Worm (Caenorhabditis elegans) whole organism, L1 larva: ENCODE results near the gene C16D2.3.

Source experiments
- C04F5.9 ChIP-seq: sonication (generic microtip); optimal IDR thresholded peaks from 2 replicates; lab custom pipeline; 2016; ENCODE audit warnings: missing genetic modification characterization, missing compliant biosample characterization
- C34B4.2 ChIP-seq: sonication (generic microtip); optimal IDR thresholded peaks from 2 replicates; lab custom pipeline; 2017; ENCODE audit warnings: mild to moderate bottlenecking, missing genetic modification characterization, missing compliant biosample characterization
- F16B12.6 ChIP-seq: fragments of 150-350 bp; optimal IDR thresholded peaks from 2 replicates; lab custom pipeline; 2014; ENCODE audit warnings: missing biosample characterization, missing genetic modification characterization
- aly-2 ChIP-seq: fragments of 150-350 bp; optimal IDR thresholded peaks from 2 replicates; lab custom pipeline; 2014; ENCODE audit warnings: missing biosample characterization, missing genetic modification characterization
- ama-1 ChIP-seq: fragments of 150-350 bp; optimal IDR thresholded peaks from 2 replicates; lab custom pipeline; 2014
- blmp-1 ChIP-seq: fragments of 150-350 bp; optimal IDR thresholded peaks from 2 replicates; lab custom pipeline; 2014; ENCODE audit warnings: missing biosample characterization, missing genetic modification characterization
- ceh-63 ChIP-seq: fragments of 200-800 bp; sonication (Bioruptor generic); optimal IDR thresholded peaks from 2 replicates; lab custom pipeline; 2018; ENCODE audit warnings: mild to moderate bottlenecking, missing genetic modification characterization, missing compliant biosample characterization
- ceh-82 ChIP-seq, 3 experiments: fragments of 150-350 bp in 1 of 3; sonication (generic microtip) in 2 of 3; optimal IDR thresholded peaks; 2 replicates each; lab custom pipeline; 2014 to 2017; ENCODE audit warnings: missing biosample characterization in 3 of 3, missing genetic modification characterization in 3 of 3
- ceh-88 ChIP-seq: fragments of 200-800 bp; sonication (Bioruptor generic); IDR thresholded peaks from 2 replicates; pipeline ENCODE4 v1.3.6; 2022; ENCODE audit warnings: missing genetic modification characterization, missing compliant biosample characterization
- dsc-1 ChIP-seq: sonication (generic microtip); optimal IDR thresholded peaks from 2 replicates; lab custom pipeline; 2016; ENCODE audit warnings: mild to moderate bottlenecking, missing genetic modification characterization, missing compliant biosample characterization
- efl-1 ChIP-seq, 4 experiments: fragments of 150-350 bp; optimal IDR thresholded peaks in 3 of 4; peaks in 1 of 4; 1 replicate in 1 of 4; 2 replicates in 3 of 4; lab custom pipeline; 2014; ENCODE audit warnings: missing biosample characterization in 2 of 4, missing genetic modification characterization in 2 of 4, missing genetic modification reagents in 2 of 4
- egl-13 ChIP-seq: sonication (generic microtip); optimal IDR thresholded peaks from 2 replicates; lab custom pipeline; 2016; ENCODE audit warnings: missing genotype, missing genetic modification reagents, missing genetic modification characterization, missing compliant biosample characterization
- elt-3 ChIP-seq, 6 experiments: fragments of 150-350 bp in 1 of 6; sonication (generic microtip); optimal IDR thresholded peaks; 2 replicates each; lab custom pipeline; 2017 to 2018; ENCODE audit warnings: missing biosample characterization in 6 of 6, missing genetic modification characterization in 6 of 6, inconsistent platforms in 1 of 6
- ets-5 ChIP-seq: fragments of 200-800 bp; sonication (Bioruptor generic); IDR thresholded peaks from 2 replicates; pipeline ENCODE4 v1.3.6; 2022; ENCODE audit warnings: missing genetic modification characterization, missing compliant biosample characterization
- fkh-4 ChIP-seq: sonication (generic microtip); optimal IDR thresholded peaks from 2 replicates; lab custom pipeline; 2016; ENCODE audit warnings: missing compliant biosample characterization, missing genetic modification characterization, borderline replicate concordance
- fkh-8 ChIP-seq: sonication (generic microtip); optimal IDR thresholded peaks from 2 replicates; lab custom pipeline; 2016; ENCODE audit warnings: mild to moderate bottlenecking, missing genetic modification characterization, missing compliant biosample characterization
- fos-1 ChIP-seq: fragments of 150-350 bp; optimal IDR thresholded peaks from 2 replicates; lab custom pipeline; 2014; ENCODE audit warnings: missing biosample characterization, missing genetic modification characterization
- grh-1 ChIP-seq: fragments of 200-800 bp; sonication (Bioruptor generic); IDR thresholded peaks from 2 replicates; pipeline ENCODE4 v1.3.6; 2022; ENCODE audit warnings: missing genetic modification reagents, missing genetic modification characterization, missing compliant biosample characterization
- hlh-17 ChIP-seq: fragments of 200-800 bp; sonication (Bioruptor generic); optimal IDR thresholded peaks from 2 replicates; lab custom pipeline; 2018; ENCODE audit warnings: missing genetic modification characterization, mild to moderate bottlenecking, missing compliant biosample characterization, moderate library complexity, borderline replicate concordance
- hlh-4 ChIP-seq: sonication (generic microtip); optimal IDR thresholded peaks from 2 replicates; lab custom pipeline; 2016; ENCODE audit warnings: mild to moderate bottlenecking, missing genetic modification characterization, missing compliant biosample characterization
- hpl-2 ChIP-seq: fragments of 150-350 bp; optimal IDR thresholded peaks from 2 replicates; lab custom pipeline; 2014; ENCODE audit warnings: missing biosample characterization, missing genetic modification reagents, missing genetic modification characterization
- isw-1 ChIP-seq: fragments of 200-800 bp; sonication (Bioruptor generic); IDR thresholded peaks from 2 replicates; pipeline ENCODE4 v1.3.6; 2022; ENCODE audit warnings: missing genetic modification characterization, missing compliant biosample characterization
- lin-13 ChIP-seq: fragments of 150-350 bp; optimal IDR thresholded peaks from 2 replicates; lab custom pipeline; 2014; ENCODE audit warnings: missing biosample characterization, missing genetic modification reagents, missing genetic modification characterization
- lin-14 ChIP-seq: fragments of 200-800 bp; sonication (Bioruptor generic); optimal IDR thresholded peaks from 2 replicates; lab custom pipeline; 2018; ENCODE audit warnings: mild to moderate bottlenecking, missing genetic modification characterization, moderate library complexity, missing compliant biosample characterization
- lin-39 ChIP-seq: fragments of 150-350 bp; optimal IDR thresholded peaks from 2 replicates; lab custom pipeline; 2014; ENCODE audit warnings: missing biosample characterization, missing genetic modification reagents, missing genetic modification characterization
- mdl-1 ChIP-seq, 2 experiments: fragments of 150-350 bp; optimal IDR thresholded peaks; 2 replicates each; lab custom pipeline; 2014 to 2017; ENCODE audit warnings: missing biosample characterization in 2 of 2, missing genetic modification characterization in 2 of 2, inconsistent platforms in 1 of 2
- mef-2 ChIP-seq: fragments of 150-350 bp; optimal IDR thresholded peaks from 2 replicates; lab custom pipeline; 2014; ENCODE audit warnings: missing biosample characterization, missing genetic modification characterization
- nhr-12 ChIP-seq: sonication (generic microtip); optimal IDR thresholded peaks from 2 replicates; lab custom pipeline; 2017; ENCODE audit warnings: missing biosample characterization, missing genetic modification characterization
- nhr-19 ChIP-seq: fragments of 200-800 bp; sonication (Bioruptor generic); conservative IDR thresholded peaks from 2 replicates; pipeline ENCODE4 v1.3.6; 2022; ENCODE audit warnings: missing genetic modification characterization, missing compliant biosample characterization
- nhr-20 ChIP-seq: sonication (generic microtip); optimal IDR thresholded peaks from 2 replicates; lab custom pipeline; 2016; ENCODE audit warnings: mild to moderate bottlenecking, missing genetic modification characterization, missing compliant biosample characterization
- nhr-47 ChIP-seq: sonication (generic microtip); optimal IDR thresholded peaks from 2 replicates; lab custom pipeline; 2016; ENCODE audit warnings: mild to moderate bottlenecking, missing genetic modification characterization, moderate library complexity, missing compliant biosample characterization
- nhr-71 ChIP-seq: sonication (generic microtip); optimal IDR thresholded peaks from 2 replicates; lab custom pipeline; 2016; ENCODE audit warnings: mild to moderate bottlenecking, missing genetic modification characterization, moderate library complexity, missing compliant biosample characterization
- nhr-77 ChIP-seq: fragments of 150-350 bp; optimal IDR thresholded peaks from 2 replicates; lab custom pipeline; 2014; ENCODE audit warnings: missing biosample characterization, missing genetic modification characterization
- nhr-85 ChIP-seq: sonication (generic microtip); peaks from one replicate; lab custom pipeline; 2016; ENCODE audit warnings: missing genetic modification characterization, inconsistent platforms, missing compliant biosample characterization
- nhr-90 ChIP-seq: sonication (generic microtip); optimal IDR thresholded peaks from 2 replicates; lab custom pipeline; 2016; ENCODE audit warnings: mild to moderate bottlenecking, missing genetic modification characterization, missing compliant biosample characterization; ENCODE audit not compliant: poor library complexity
- skn-1 ChIP-seq: fragments of 150-350 bp; optimal IDR thresholded peaks from 2 replicates; lab custom pipeline; 2014; ENCODE audit warnings: missing biosample characterization, missing genetic modification characterization
- snu-23 ChIP-seq: sonication (generic microtip); optimal IDR thresholded peaks from 2 replicates; lab custom pipeline; 2016; ENCODE audit warnings: missing genetic modification characterization, missing compliant biosample characterization
- sox-4 ChIP-seq: sonication (generic microtip); optimal IDR thresholded peaks from 2 replicates; lab custom pipeline; 2016; ENCODE audit warnings: missing genetic modification characterization, missing compliant biosample characterization
- sup-37 ChIP-seq: fragments of 200-800 bp; sonication (Bioruptor generic); optimal IDR thresholded peaks from 2 replicates; lab custom pipeline; 2018; ENCODE audit warnings: mild to moderate bottlenecking, missing genetic modification characterization, missing compliant biosample characterization
- tbx-2 ChIP-seq: sonication (generic microtip); optimal IDR thresholded peaks from 2 replicates; lab custom pipeline; 2016; ENCODE audit warnings: missing genetic modification characterization, missing compliant biosample characterization
- unc-30 ChIP-seq: sonication (generic microtip); optimal IDR thresholded peaks from 2 replicates; lab custom pipeline; 2017; ENCODE audit warnings: missing biosample characterization, missing genetic modification characterization
- xbp-1 ChIP-seq: sonication (generic microtip); optimal IDR thresholded peaks from 2 replicates; lab custom pipeline; 2016; ENCODE audit warnings: missing genetic modification characterization, missing compliant biosample characterization
- zip-4 ChIP-seq: fragments of 200-800 bp; sonication (Bioruptor generic); optimal IDR thresholded peaks from 2 replicates; lab custom pipeline; 2018; ENCODE audit warnings: mild to moderate bottlenecking, missing genetic modification characterization, moderate library complexity, missing compliant biosample characterization

Gene C16D2.3

ce11 chrII:9144366-9144765, 6.5 kb downstream of the C16D2.3 start:
- no peak for TF ChIP-seq nhr-20 (tag; lab: Kevin White, UChicago)
- peak; percentile 30 for TF ChIP-seq nhr-47 (tag; lab: Kevin White, UChicago)
- peak; percentile 58 for TF ChIP-seq nhr-71
- peak; percentile 81 for TF ChIP-seq fkh-8 (tag; lab: Kevin White, UChicago)
- TF ChIP-seq lin-14 (GFP tag; lab: Kevin White, UChicago) = peak; percentile 3

ce11 chrII:9145961-9146360, 8.1 kb downstream of the C16D2.3 start, which contains the start of gene W07A12.4:
TSS of gene W07A12.4 (plus strand) at chrII:9146261.
- TF ChIP-seq ceh-82 (tag; optimal IDR thresholded peaks at IDR 0.05; lab: Kevin White, UChicago) = no peak
- peak; percentile 44 for TF ChIP-seq hlh-4 (tag; lab: Kevin White, UChicago)
- TF ChIP-seq ets-5 = no peak
- peak; percentile 48 for TF ChIP-seq nhr-85

ce11 chrII:9148079-9148478, 10.2 kb downstream of the C16D2.3 start:
- TF ChIP-seq lin-14 (GFP tag; lab: Kevin White, UChicago) (peak; percentile 19), ama-1 (lab: Kevin White, UChicago) (no peak), elt-3 (tag; optimal IDR thresholded peaks at IDR 0.05; lab: Kevin White, UChicago) (peak in 1 of 6 experiments; percentile 64), blmp-1 (tag; lab: Kevin White, UChicago) (peak; percentile 77)

- TF ChIP-seq sox-4 (tag; lab: Kevin White, UChicago) (no peak), isw-1 (GFP tag; lab: Robert Waterston, UW) (no peak), snu-23 (GFP tag; lab: Kevin White, UChicago) (no peak), mdl-1 (tag; optimal IDR thresholded peaks at IDR 0.05; lab: Kevin White, UChicago) (no peak), C34B4.2 (no peak)
These were observed 14.3 kb downstream of the C16D2.3 start, which contains the start of gene col-78 for ce11 chrII:9152231-9152630. TSS of gene col-78 (plus strand) at chrII:9152531.

ce11 chrII:9154339-9154738, 16.4 kb downstream of the C16D2.3 start:
- TF ChIP-seq C04F5.9 = no peak
- TF ChIP-seq elt-3 (tag; optimal IDR thresholded peaks at IDR 0.05; lab: Kevin White, UChicago) = no peak
- no peak for TF ChIP-seq grh-1 (GFP tag; lab: Robert Waterston, UW)
- TF ChIP-seq fos-1 (tag; lab: Kevin White, UChicago) = no peak
- TF ChIP-seq F16B12.6 (tag; lab: Kevin White, UChicago) = no peak
- no peak for TF ChIP-seq isw-1 (GFP tag; lab: Robert Waterston, UW)
- no peak for TF ChIP-seq unc-30 (tag; lab: Kevin White, UChicago)
- no peak for TF ChIP-seq egl-13 (tag; lab: Kevin White, UChicago)
- TF ChIP-seq zip-4 (GFP tag; lab: Kevin White, UChicago) = no peak
- no peak for TF ChIP-seq mef-2 (tag; lab: Kevin White, UChicago)
- no peak for TF ChIP-seq ceh-88
- no peak for TF ChIP-seq nhr-19
- no peak for TF ChIP-seq ceh-63 (GFP tag; lab: Kevin White, UChicago)
- TF ChIP-seq nhr-77 (tag; lab: Kevin White, UChicago) = no peak
- TF ChIP-seq skn-1 (tag; lab: Kevin White, UChicago) = no peak
- TF ChIP-seq hpl-2 (GFP tag; lab: Kevin White, UChicago) = no peak
- no peak for TF ChIP-seq lin-13 (GFP tag; lab: Kevin White, UChicago)
- TF ChIP-seq xbp-1 (tag; lab: Kevin White, UChicago) = no peak
- no peak for TF ChIP-seq lin-39 (tag; lab: Kevin White, UChicago)

- TF ChIP-seq aly-2 (tag; lab: Kevin White, UChicago) = no peak
- TF ChIP-seq hlh-17 = no peak
- no peak for TF ChIP-seq nhr-19
- peak; percentile 18 for TF ChIP-seq nhr-90 (tag; lab: Kevin White, UChicago)
- no peak for TF ChIP-seq fkh-8 (tag; lab: Kevin White, UChicago)
- TF ChIP-seq efl-1 (optimal IDR thresholded peaks at IDR 0.05; lab: Kevin White, UChicago) = no peak
- no peak for TF ChIP-seq efl-1 (GFP tag; optimal IDR thresholded peaks at IDR 0.05 in 1 of 2; lab: Kevin White, UChicago)
- TF ChIP-seq nhr-12 (tag; lab: Kevin White, UChicago) = no peak
- no peak for TF ChIP-seq dsc-1
- no peak for TF ChIP-seq C04F5.9
- TF ChIP-seq C34B4.2 = no peak
- no peak for TF ChIP-seq isw-1 (GFP tag; lab: Robert Waterston, UW)
- peak; percentile 2 for TF ChIP-seq snu-23 (GFP tag; lab: Kevin White, UChicago)
- no peak for TF ChIP-seq fkh-4
- no peak for TF ChIP-seq sup-37
- TF ChIP-seq nhr-71 = peak; percentile 24
- no peak for TF ChIP-seq ceh-82 (tag; optimal IDR thresholded peaks at IDR 0.05; lab: Kevin White, UChicago)
- no peak for TF ChIP-seq tbx-2 (tag; lab: Kevin White, UChicago)
These were observed 18.4 kb downstream of the C16D2.3 start for ce11 chrII:9156277-9156676.
